Worm (Caenorhabditis elegans): ENCODE results near the gene bbln-1.

ce11 chrX:3111687-3112086 is 40.6 kb downstream of the bbln-1 start:
- TF ChIP-seq unc-39 (tag; optimal IDR thresholded peaks at IDR 0.05) (no peak), unc-62 (GFP tag; optimal IDR thresholded peaks at IDR 0.05) (peak; percentile 55), ztf-11 (tag; optimal IDR thresholded peaks at IDR 0.05) (no peak), mab-5 (tag; optimal IDR thresholded peaks at IDR 0.05) (no peak)

Measured in whole organism, mixed stage, embryonic.